Worm (Caenorhabditis elegans) whole organism, L1 larva: Measurements from ENCODE around the gene C16C10.13.

ENCODE experiments used
- C04F5.9 ChIP-seq: sonication (generic microtip); optimal IDR thresholded peaks from 2 replicates; lab custom pipeline; 2016; ENCODE audit warnings: missing genetic modification characterization, missing compliant biosample characterization
- C34B4.2 ChIP-seq: sonication (generic microtip); optimal IDR thresholded peaks from 2 replicates; lab custom pipeline; 2017; ENCODE audit warnings: mild to moderate bottlenecking, missing genetic modification characterization, missing compliant biosample characterization
- Y116A8C.19 ChIP-seq: sonication (generic microtip); optimal IDR thresholded peaks from 2 replicates; lab custom pipeline; 2016; ENCODE audit warnings: missing compliant biosample characterization, missing genetic modification characterization, borderline replicate concordance
- alr-1 ChIP-seq: fragments of 200-800 bp; sonication (Bioruptor generic); optimal IDR thresholded peaks from 2 replicates; lab custom pipeline; 2018; ENCODE audit warnings: borderline replicate concordance, mild to moderate bottlenecking, missing genetic modification characterization, missing compliant biosample characterization
- aly-2 ChIP-seq: fragments of 150-350 bp; optimal IDR thresholded peaks from 2 replicates; lab custom pipeline; 2014; ENCODE audit warnings: missing biosample characterization, missing genetic modification characterization
- ama-1 ChIP-seq: fragments of 150-350 bp; optimal IDR thresholded peaks from 2 replicates; lab custom pipeline; 2014
- ceh-63 ChIP-seq: fragments of 200-800 bp; sonication (Bioruptor generic); optimal IDR thresholded peaks from 2 replicates; lab custom pipeline; 2018; ENCODE audit warnings: mild to moderate bottlenecking, missing genetic modification characterization, missing compliant biosample characterization
- ceh-82 ChIP-seq, 3 experiments: fragments of 150-350 bp in 1 of 3; sonication (generic microtip) in 2 of 3; optimal IDR thresholded peaks; 2 replicates each; lab custom pipeline; 2014 to 2017; ENCODE audit warnings: missing biosample characterization in 3 of 3, missing genetic modification characterization in 3 of 3
- ceh-90 ChIP-seq: sonication (generic microtip); optimal IDR thresholded peaks from 2 replicates; lab custom pipeline; 2016; ENCODE audit warnings: missing genetic modification characterization, missing compliant biosample characterization
- ces-1 ChIP-seq: fragments of 150-350 bp; optimal IDR thresholded peaks from 2 replicates; lab custom pipeline; 2014; ENCODE audit warnings: missing biosample characterization, missing genetic modification reagents, missing genetic modification characterization
- dpl-1 ChIP-seq, 3 experiments: fragments of 150-350 bp in 2 of 3; sonication (generic microtip) in 1 of 3; optimal IDR thresholded peaks; 2 replicates each; lab custom pipeline; 2014 to 2017; ENCODE audit warnings: missing biosample characterization in 3 of 3, missing genetic modification characterization in 3 of 3, missing genetic modification reagents in 3 of 3
- dsc-1 ChIP-seq: sonication (generic microtip); optimal IDR thresholded peaks from 2 replicates; lab custom pipeline; 2016; ENCODE audit warnings: mild to moderate bottlenecking, missing genetic modification characterization, missing compliant biosample characterization
- efl-1 ChIP-seq, 4 experiments: fragments of 150-350 bp; optimal IDR thresholded peaks in 3 of 4; peaks in 1 of 4; 1 replicate in 1 of 4; 2 replicates in 3 of 4; lab custom pipeline; 2014; ENCODE audit warnings: missing biosample characterization in 2 of 4, missing genetic modification characterization in 2 of 4, missing genetic modification reagents in 2 of 4
- elt-2 ChIP-seq: sonication (generic microtip); optimal IDR thresholded peaks from 2 replicates; lab custom pipeline; 2016; ENCODE audit warnings: missing genetic modification characterization, mild to moderate bottlenecking, inconsistent platforms, missing compliant biosample characterization, missing genetic modification reagents
- elt-3 ChIP-seq, 6 experiments: fragments of 150-350 bp in 1 of 6; sonication (generic microtip); optimal IDR thresholded peaks; 2 replicates each; lab custom pipeline; 2017 to 2018; ENCODE audit warnings: missing biosample characterization in 6 of 6, missing genetic modification characterization in 6 of 6, inconsistent platforms in 1 of 6
- fkh-10 ChIP-seq: sonication (generic microtip); optimal IDR thresholded peaks from 2 replicates; lab custom pipeline; 2017; ENCODE audit warnings: missing biosample characterization, missing genetic modification reagents, missing genetic modification characterization
- fkh-4 ChIP-seq: sonication (generic microtip); optimal IDR thresholded peaks from 2 replicates; lab custom pipeline; 2016; ENCODE audit warnings: missing compliant biosample characterization, missing genetic modification characterization, borderline replicate concordance
- fkh-8 ChIP-seq: sonication (generic microtip); optimal IDR thresholded peaks from 2 replicates; lab custom pipeline; 2016; ENCODE audit warnings: mild to moderate bottlenecking, missing genetic modification characterization, missing compliant biosample characterization
- grh-1 ChIP-seq: fragments of 200-800 bp; sonication (Bioruptor generic); IDR thresholded peaks from 2 replicates; pipeline ENCODE4 v1.3.6; 2022; ENCODE audit warnings: missing genetic modification reagents, missing genetic modification characterization, missing compliant biosample characterization
- hlh-4 ChIP-seq: sonication (generic microtip); optimal IDR thresholded peaks from 2 replicates; lab custom pipeline; 2016; ENCODE audit warnings: mild to moderate bottlenecking, missing genetic modification characterization, missing compliant biosample characterization
- hpl-2 ChIP-seq: fragments of 150-350 bp; optimal IDR thresholded peaks from 2 replicates; lab custom pipeline; 2014; ENCODE audit warnings: missing biosample characterization, missing genetic modification reagents, missing genetic modification characterization
- isw-1 ChIP-seq: fragments of 200-800 bp; sonication (Bioruptor generic); IDR thresholded peaks from 2 replicates; pipeline ENCODE4 v1.3.6; 2022; ENCODE audit warnings: missing genetic modification characterization, missing compliant biosample characterization
- jun-1 ChIP-seq: fragments of 150-350 bp; optimal IDR thresholded peaks from 2 replicates; lab custom pipeline; 2014; ENCODE audit warnings: missing biosample characterization, missing genetic modification reagents, missing genetic modification characterization
- lin-14 ChIP-seq: fragments of 200-800 bp; sonication (Bioruptor generic); optimal IDR thresholded peaks from 2 replicates; lab custom pipeline; 2018; ENCODE audit warnings: mild to moderate bottlenecking, missing genetic modification characterization, moderate library complexity, missing compliant biosample characterization
- lir-3 ChIP-seq: sonication (generic microtip); optimal IDR thresholded peaks from 2 replicates; lab custom pipeline; 2016; ENCODE audit warnings: mild to moderate bottlenecking, missing genetic modification characterization, moderate library complexity, missing compliant biosample characterization; ENCODE audit not compliant: poor library complexity
- mab-9 ChIP-seq: fragments of 200-800 bp; sonication (Bioruptor generic); IDR thresholded peaks from 2 replicates; pipeline ENCODE4 v1.3.6; 2022; ENCODE audit warnings: missing genetic modification reagents, missing genetic modification characterization, missing compliant biosample characterization
- nhr-12 ChIP-seq: sonication (generic microtip); optimal IDR thresholded peaks from 2 replicates; lab custom pipeline; 2017; ENCODE audit warnings: missing biosample characterization, missing genetic modification characterization
- nhr-19 ChIP-seq: fragments of 200-800 bp; sonication (Bioruptor generic); conservative IDR thresholded peaks from 2 replicates; pipeline ENCODE4 v1.3.6; 2022; ENCODE audit warnings: missing genetic modification characterization, missing compliant biosample characterization
- nhr-47 ChIP-seq: sonication (generic microtip); optimal IDR thresholded peaks from 2 replicates; lab custom pipeline; 2016; ENCODE audit warnings: mild to moderate bottlenecking, missing genetic modification characterization, moderate library complexity, missing compliant biosample characterization
- nhr-71 ChIP-seq: sonication (generic microtip); optimal IDR thresholded peaks from 2 replicates; lab custom pipeline; 2016; ENCODE audit warnings: mild to moderate bottlenecking, missing genetic modification characterization, moderate library complexity, missing compliant biosample characterization
- nhr-76 ChIP-seq: sonication (generic microtip); optimal IDR thresholded peaks from 2 replicates; lab custom pipeline; 2017; ENCODE audit warnings: missing biosample characterization, missing genetic modification characterization
- nhr-77 ChIP-seq: fragments of 150-350 bp; optimal IDR thresholded peaks from 2 replicates; lab custom pipeline; 2014; ENCODE audit warnings: missing biosample characterization, missing genetic modification characterization
- nhr-85 ChIP-seq: sonication (generic microtip); peaks from one replicate; lab custom pipeline; 2016; ENCODE audit warnings: missing genetic modification characterization, inconsistent platforms, missing compliant biosample characterization
- nhr-90 ChIP-seq: sonication (generic microtip); optimal IDR thresholded peaks from 2 replicates; lab custom pipeline; 2016; ENCODE audit warnings: mild to moderate bottlenecking, missing genetic modification characterization, missing compliant biosample characterization; ENCODE audit not compliant: poor library complexity
- pag-3 ChIP-seq: sonication (generic microtip); optimal IDR thresholded peaks from 2 replicates; lab custom pipeline; 2017; ENCODE audit warnings: missing genetic modification characterization, mild to moderate bottlenecking, missing compliant biosample characterization, antibody characterized with exemption, borderline replicate concordance; ENCODE audit not compliant: insufficient read depth
- pax-3 ChIP-seq: fragments of 200-800 bp; sonication (Bioruptor generic); optimal IDR thresholded peaks from 2 replicates; lab custom pipeline; 2018; ENCODE audit warnings: mild to moderate bottlenecking, missing genetic modification characterization, moderate library complexity, missing compliant biosample characterization
- rnt-1 ChIP-seq: sonication (generic microtip); optimal IDR thresholded peaks from 2 replicates; lab custom pipeline; 2016; ENCODE audit warnings: mild to moderate bottlenecking, missing genetic modification characterization, moderate library complexity, missing compliant biosample characterization
- snpc-4 ChIP-seq: fragments of 150-350 bp; optimal IDR thresholded peaks from 2 replicates; lab custom pipeline; 2014; ENCODE audit warnings: missing biosample characterization, missing genetic modification characterization
- sox-4 ChIP-seq: sonication (generic microtip); optimal IDR thresholded peaks from 2 replicates; lab custom pipeline; 2016; ENCODE audit warnings: missing genetic modification characterization, missing compliant biosample characterization
- sptf-1 ChIP-seq: fragments of 150-350 bp; optimal IDR thresholded peaks from 2 replicates; lab custom pipeline; 2014; ENCODE audit warnings: missing biosample characterization, missing genetic modification characterization
- unc-30 ChIP-seq: sonication (generic microtip); optimal IDR thresholded peaks from 2 replicates; lab custom pipeline; 2017; ENCODE audit warnings: missing biosample characterization, missing genetic modification characterization
- unc-62 ChIP-seq: fragments of 150-350 bp; optimal IDR thresholded peaks from 2 replicates; lab custom pipeline; 2014; ENCODE audit warnings: missing biosample characterization, missing genetic modification reagents, missing genetic modification characterization
- unc-86 ChIP-seq: sonication (generic microtip); optimal IDR thresholded peaks from 2 replicates; lab custom pipeline; 2016; ENCODE audit warnings: missing genetic modification characterization, missing compliant biosample characterization
- unc-98 ChIP-seq: fragments of 200-800 bp; sonication (Bioruptor generic); IDR thresholded peaks from 2 replicates; pipeline ENCODE4 v1.3.6; 2022; ENCODE audit warnings: missing genetic modification characterization, missing compliant biosample characterization
- xbp-1 ChIP-seq: sonication (generic microtip); optimal IDR thresholded peaks from 2 replicates; lab custom pipeline; 2016; ENCODE audit warnings: missing genetic modification characterization, missing compliant biosample characterization
- zip-4 ChIP-seq: fragments of 200-800 bp; sonication (Bioruptor generic); optimal IDR thresholded peaks from 2 replicates; lab custom pipeline; 2018; ENCODE audit warnings: mild to moderate bottlenecking, missing genetic modification characterization, moderate library complexity, missing compliant biosample characterization
- ztf-4 ChIP-seq: fragments of 150-350 bp; optimal IDR thresholded peaks from 2 replicates; lab custom pipeline; 2014; ENCODE audit warnings: missing biosample characterization, missing genetic modification characterization

The C16C10.13 gene

ce11 chrIII:4220864-4221263 lies 44.6 kb downstream of the C16C10.13 start:
- TF ChIP-seq fkh-4 (no peak), fkh-8 (peak; percentile 90), nhr-47 (peak; percentile 60), fkh-10 (no peak), unc-62 (GFP tag; lab: Kevin White, UChicago) (no peak), grh-1 (no peak), nhr-90 (no peak), dpl-1 (GFP tag; optimal IDR thresholded peaks at IDR 0.05; lab: Kevin White, UChicago) (no peak), zip-4 (no peak), isw-1 (GFP tag; lab: Robert Waterston, UW) (no peak), ceh-82 (tag; optimal IDR thresholded peaks at IDR 0.05; lab: Kevin White, UChicago) (no peak), ceh-90 (tag; lab: Kevin White, UChicago) (no peak), dsc-1 (tag; lab: Kevin White, UChicago) (peak; percentile 79), nhr-71 (tag; lab: Kevin White, UChicago) (peak; percentile 61), C04F5.9 (tag; lab: Kevin White, UChicago) (no peak), hlh-4 (tag; lab: Kevin White, UChicago) (peak; percentile 2), pax-3 (peak; percentile 70), unc-98 (no peak), efl-1 (optimal IDR thresholded peaks at IDR 0.05; lab: Kevin White, UChicago) (no peak), efl-1 (GFP tag; optimal IDR thresholded peaks at IDR 0.05 in 1 of 2; lab: Kevin White, UChicago) (no peak), nhr-19 (GFP tag; lab: Robert Waterston, UW) (no peak), sptf-1 (tag; lab: Kevin White, UChicago) (no peak), alr-1 (no peak), ztf-4 (tag; lab: Kevin White, UChicago) (peak; percentile 24), sox-4 (tag; lab: Kevin White, UChicago) (peak; percentile 20), nhr-12 (tag; lab: Kevin White, UChicago) (no peak)

ce11 chrIII:4221527-4221926 lies 45.3 kb downstream of the C16C10.13 start:
- TF ChIP-seq Y116A8C.19 (tag; lab: Kevin White, UChicago) = no peak
- no peak for TF ChIP-seq C34B4.2 (tag; lab: Kevin White, UChicago)
- no peak for TF ChIP-seq efl-1 (optimal IDR thresholded peaks at IDR 0.05; lab: Kevin White, UChicago)
- peak in 1 of 2 experiments; percentile 21 for TF ChIP-seq efl-1 (GFP tag; optimal IDR thresholded peaks at IDR 0.05 in 1 of 2; lab: Kevin White, UChicago)
- TF ChIP-seq lin-14 (GFP tag; lab: Kevin White, UChicago) = peak; percentile 45

ce11 chrIII:4223668-4224127 lies 47.5 kb downstream of the C16C10.13 start:
- TF ChIP-seq lir-3 (tag; lab: Kevin White, UChicago) (peak; percentile 45), ama-1 (no peak), nhr-90 (peak; percentile 32), ceh-90 (tag; lab: Kevin White, UChicago) (no peak), sptf-1 (tag; lab: Kevin White, UChicago) (no peak), dsc-1 (tag; lab: Kevin White, UChicago) (peak; percentile 95), aly-2 (tag; lab: Kevin White, UChicago) (no peak), snpc-4 (tag; lab: Kevin White, UChicago) (peak; percentile 72), rnt-1 (tag; lab: Kevin White, UChicago) (peak; percentile 79), unc-86 (tag; lab: Kevin White, UChicago) (peak; percentile 87), pag-3 (tag; lab: Kevin White, UChicago) (peak; percentile 64), jun-1 (tag; lab: Kevin White, UChicago) (peak; percentile 91), zip-4 (no peak), elt-2 (tag; lab: Kevin White, UChicago) (peak; percentile 65), nhr-12 (tag; lab: Kevin White, UChicago) (no peak), fkh-8 (peak; percentile 95), hpl-2 (GFP tag; lab: Kevin White, UChicago) (no peak), isw-1 (GFP tag; lab: Robert Waterston, UW) (peak; percentile 66), xbp-1 (tag; lab: Kevin White, UChicago) (peak; percentile 80), ceh-63 (GFP tag; lab: Kevin White, UChicago) (no peak), nhr-71 (tag; lab: Kevin White, UChicago) (peak; percentile 96), fkh-10 (peak; percentile 83), nhr-76 (tag; lab: Kevin White, UChicago) (no peak), nhr-77 (tag; lab: Kevin White, UChicago) (peak; percentile 87), mab-9 (GFP tag; lab: Robert Waterston, UW) (no peak), unc-30 (tag; lab: Kevin White, UChicago) (no peak), nhr-85 (tag; lab: Kevin White, UChicago) (peak; percentile 88), ces-1 (GFP tag; lab: Kevin White, UChicago) (no peak), elt-3 (tag; optimal IDR thresholded peaks at IDR 0.05; lab: Kevin White, UChicago) (peak in 2 of 6 experiments; percentile 15 to 57)
